Worm (Caenorhabditis elegans) whole organism, L4 larva: Measurements from ENCODE around the gene sru-35.

Experiments used
- F26F4.8 ChIP-seq: fragments of 200-800 bp; sonication (Bioruptor generic); conservative IDR thresholded peaks from 2 replicates; pipeline ENCODE4 v1.3.6; 2022; ENCODE audit warnings: missing genetic modification characterization, missing compliant biosample characterization
- F37D6.2 ChIP-seq: sonication (generic microtip); optimal IDR thresholded peaks from 2 replicates; lab custom pipeline; 2016; ENCODE audit warnings: mild to moderate bottlenecking, missing genetic modification characterization, missing compliant biosample characterization
- T26A8.4 ChIP-seq: fragments of 200-800 bp; sonication (Bioruptor generic); IDR thresholded peaks from 2 replicates; pipeline ENCODE4 v1.3.6; 2022; ENCODE audit warnings: missing genetic modification characterization, missing compliant biosample characterization
- Y105C5A.15 ChIP-seq: fragments of 200-800 bp; sonication (Bioruptor generic); IDR thresholded peaks from 2 replicates; pipeline ENCODE4 v1.3.6; 2022; ENCODE audit warnings: missing genetic modification characterization, missing compliant biosample characterization
- Y48G9A.11 ChIP-seq: fragments of 200-800 bp; sonication (Bioruptor generic); IDR thresholded peaks from 2 replicates; pipeline ENCODE4 v1.3.6; 2022; ENCODE audit warnings: missing genetic modification reagents, missing genetic modification characterization, missing compliant biosample characterization
- ama-1 ChIP-seq: fragments of 150-350 bp; optimal IDR thresholded peaks from 2 replicates; lab custom pipeline; 2014; ENCODE audit warnings: inconsistent platforms, mixed read lengths
- ceh-32 ChIP-seq: sonication (generic microtip); optimal IDR thresholded peaks from 2 replicates; lab custom pipeline; 2016; ENCODE audit warnings: mild to moderate bottlenecking, missing genetic modification characterization, missing compliant biosample characterization; ENCODE audit not compliant: poor library complexity
- ceh-44 ChIP-seq: fragments of 200-800 bp; sonication (Bioruptor generic); IDR thresholded peaks from 2 replicates; pipeline ENCODE4 v1.3.6; 2022; ENCODE audit warnings: missing genetic modification reagents, missing genetic modification characterization, missing compliant biosample characterization
- ceh-82 ChIP-seq: sonication (generic microtip); optimal IDR thresholded peaks from 2 replicates; lab custom pipeline; 2017; ENCODE audit warnings: missing biosample characterization, missing genetic modification characterization
- ces-1 ChIP-seq: fragments of 150-350 bp; sonication (generic microtip); optimal IDR thresholded peaks from 4 replicates; lab custom pipeline; 2014; ENCODE audit warnings: missing biosample characterization, missing genetic modification reagents, missing genetic modification characterization
- cey-2 ChIP-seq: sonication (generic microtip); optimal IDR thresholded peaks from 3 replicates; lab custom pipeline; 2017; ENCODE audit warnings: missing genetic modification characterization, mild to moderate bottlenecking, missing compliant biosample characterization, antibody characterized with exemption, borderline replicate concordance; ENCODE audit not compliant: insufficient read depth
- daf-16 ChIP-seq, 3 experiments: sonication (generic microtip); optimal IDR thresholded peaks; 2 replicates each; lab custom pipeline; 2016 to 2017; ENCODE audit warnings: missing genetic modification characterization in 3 of 3, missing genetic modification reagents in 3 of 3, mild to moderate bottlenecking in 2 of 3, missing compliant biosample characterization in 2 of 3, missing biosample characterization in 1 of 3, moderate library complexity in 1 of 3
- daf-8 ChIP-seq: fragments of 200-800 bp; sonication (Bioruptor generic); IDR thresholded peaks from 2 replicates; pipeline ENCODE4 v1.3.6; 2022; ENCODE audit warnings: missing genetic modification characterization, missing compliant biosample characterization
- dmd-8 ChIP-seq: fragments of 200-800 bp; sonication (Bioruptor generic); IDR thresholded peaks from 2 replicates; pipeline ENCODE4 v1.3.6; 2022; ENCODE audit warnings: missing genetic modification characterization, missing compliant biosample characterization
- duxl-1 ChIP-seq: sonication (generic microtip); optimal IDR thresholded peaks from 2 replicates; lab custom pipeline; 2016; ENCODE audit warnings: mild to moderate bottlenecking, missing genetic modification characterization, moderate library complexity, missing compliant biosample characterization; ENCODE audit not compliant: poor library complexity
- dve-1 ChIP-seq: sonication (generic microtip); optimal IDR thresholded peaks from 2 replicates; lab custom pipeline; 2017; ENCODE audit warnings: antibody characterized with exemption, mild to moderate bottlenecking, missing genetic modification characterization, missing compliant biosample characterization; ENCODE audit not compliant: insufficient read depth
- egl-27 ChIP-seq: sonication (generic microtip); optimal IDR thresholded peaks from 3 replicates; lab custom pipeline; 2017; ENCODE audit warnings: missing biosample characterization, missing genetic modification reagents, missing genetic modification characterization
- egl-43 ChIP-seq: fragments of 200-800 bp; sonication (Bioruptor generic); IDR thresholded peaks from 2 replicates; pipeline ENCODE4 v1.3.6; 2022; ENCODE audit warnings: missing genetic modification reagents, missing genetic modification characterization, missing compliant biosample characterization
- fkh-10 ChIP-seq: fragments of 150-350 bp; optimal IDR thresholded peaks from 2 replicates; lab custom pipeline; 2014; ENCODE audit warnings: missing biosample characterization, missing genetic modification reagents, missing genetic modification characterization
- hlh-11 ChIP-seq: fragments of 200-800 bp; sonication (Bioruptor generic); optimal IDR thresholded peaks from 2 replicates; lab custom pipeline; 2018; ENCODE audit warnings: mild to moderate bottlenecking, missing genetic modification characterization, missing compliant biosample characterization
- hlh-30 ChIP-seq: sonication (generic microtip); optimal IDR thresholded peaks from 2 replicates; lab custom pipeline; 2017; ENCODE audit warnings: antibody characterized with exemption, mild to moderate bottlenecking, missing genetic modification characterization, missing compliant biosample characterization; ENCODE audit not compliant: insufficient read depth
- jun-1 ChIP-seq: fragments of 150-350 bp; optimal IDR thresholded peaks from 2 replicates; lab custom pipeline; 2014; ENCODE audit warnings: missing biosample characterization, missing genetic modification reagents, missing genetic modification characterization
- lim-7 ChIP-seq: fragments of 200-800 bp; sonication (Bioruptor generic); IDR thresholded peaks from 2 replicates; pipeline ENCODE4 v1.3.6; 2022; ENCODE audit warnings: missing genetic modification characterization, missing compliant biosample characterization
- lin-1 ChIP-seq: fragments of 200-800 bp; sonication (Bioruptor generic); IDR thresholded peaks from 2 replicates; pipeline ENCODE4 v1.3.6; 2022; ENCODE audit warnings: missing genetic modification reagents, missing genetic modification characterization, missing compliant biosample characterization
- lin-29 ChIP-seq: fragments of 200-800 bp; sonication (Bioruptor generic); IDR thresholded peaks from 2 replicates; pipeline ENCODE4 v1.3.6; 2022; ENCODE audit warnings: missing genetic modification reagents, missing genetic modification characterization, missing compliant biosample characterization
- lsy-2 ChIP-seq, 2 experiments: fragments of 150-350 bp in 1 of 2; sonication (generic microtip) in 1 of 2; optimal IDR thresholded peaks; 2 replicates each; lab custom pipeline; 2014 to 2017; ENCODE audit warnings: missing biosample characterization in 2 of 2, missing genetic modification characterization in 2 of 2
- mep-1 ChIP-seq: fragments of 150-350 bp; sonication (generic microtip); optimal IDR thresholded peaks from 3 replicates; lab custom pipeline; 2014; ENCODE audit warnings: missing biosample characterization, missing genetic modification characterization
- mes-2 ChIP-seq: sonication (generic microtip); optimal IDR thresholded peaks from 2 replicates; lab custom pipeline; 2016; ENCODE audit warnings: missing genotype, mild to moderate bottlenecking, missing genetic modification characterization, missing compliant biosample characterization; ENCODE audit not compliant: poor library complexity, severe bottlenecking
- mxl-2 ChIP-seq: fragments of 200-800 bp; sonication (Bioruptor generic); conservative IDR thresholded peaks from 2 replicates; pipeline ENCODE4 v1.3.6; 2022; ENCODE audit warnings: missing genetic modification reagents, missing genetic modification characterization, missing compliant biosample characterization
- mxl-3 ChIP-seq: fragments of 200-800 bp; sonication (Bioruptor generic); optimal IDR thresholded peaks from 2 replicates; lab custom pipeline; 2018; ENCODE audit warnings: mild to moderate bottlenecking, missing genetic modification characterization, missing compliant biosample characterization
- nhr-102 ChIP-seq: sonication (generic microtip); optimal IDR thresholded peaks from 2 replicates; lab custom pipeline; 2016; ENCODE audit warnings: mild to moderate bottlenecking, missing genetic modification characterization, moderate library complexity, missing compliant biosample characterization
- nhr-11 ChIP-seq: fragments of 150-350 bp; optimal IDR thresholded peaks from 2 replicates; lab custom pipeline; 2014; ENCODE audit warnings: missing biosample characterization, missing genetic modification characterization
- nhr-25 ChIP-seq: sonication (generic microtip); optimal IDR thresholded peaks from 2 replicates; lab custom pipeline; 2017; ENCODE audit warnings: missing genetic modification characterization, mild to moderate bottlenecking, missing compliant biosample characterization, antibody characterized with exemption, moderate library complexity, borderline replicate concordance; ENCODE audit not compliant: insufficient read depth
- nhr-41 ChIP-seq: fragments of 200-800 bp; sonication (Bioruptor generic); IDR thresholded peaks from 2 replicates; pipeline ENCODE4 v1.3.6; 2022; ENCODE audit warnings: missing genetic modification reagents, missing genetic modification characterization, missing compliant biosample characterization
- nhr-42 ChIP-seq: fragments of 200-800 bp; sonication (Bioruptor generic); IDR thresholded peaks from 2 replicates; pipeline ENCODE4 v1.3.6; 2022; ENCODE audit warnings: missing genetic modification characterization, missing compliant biosample characterization
- nhr-48 ChIP-seq: sonication (generic microtip); optimal IDR thresholded peaks from 2 replicates; lab custom pipeline; 2016; ENCODE audit warnings: mild to moderate bottlenecking, missing genetic modification characterization, missing compliant biosample characterization
- nhr-6 ChIP-seq: fragments of 150-350 bp; optimal IDR thresholded peaks from 2 replicates; lab custom pipeline; 2014; ENCODE audit warnings: missing biosample characterization, missing genetic modification characterization
- pha-4 ChIP-seq, 2 experiments: fragments of 150-350 bp in 1 of 2; fragments of 200-800 bp in 1 of 2; sonication (Bioruptor generic) in 1 of 2; IDR thresholded peaks in 1 of 2; optimal IDR thresholded peaks in 1 of 2; 2 replicates each; pipeline versions ENCODE4 v1.3.6 to Lab custom; 2014 to 2022; ENCODE audit warnings: missing genetic modification characterization in 2 of 2, missing genetic modification reagents in 2 of 2, missing biosample characterization in 1 of 2, missing compliant biosample characterization in 1 of 2
- pqm-1 ChIP-seq: sonication (generic microtip); optimal IDR thresholded peaks from 2 replicates; lab custom pipeline; 2017; ENCODE audit warnings: missing biosample characterization, missing genetic modification characterization
- set-16 ChIP-seq: fragments of 200-800 bp; sonication (Bioruptor generic); IDR thresholded peaks from 2 replicates; pipeline ENCODE4 v1.3.6; 2022; ENCODE audit warnings: missing genetic modification reagents, missing genetic modification characterization, missing compliant biosample characterization
- spr-1 ChIP-seq: sonication (generic microtip); optimal IDR thresholded peaks from 2 replicates; lab custom pipeline; 2016; ENCODE audit warnings: mild to moderate bottlenecking, missing genetic modification characterization, missing compliant biosample characterization
- spr-3 ChIP-seq: fragments of 200-800 bp; sonication (Bioruptor generic); optimal IDR thresholded peaks from 2 replicates; lab custom pipeline; 2018; ENCODE audit warnings: mild to moderate bottlenecking, missing genetic modification characterization, missing compliant biosample characterization
- unc-130 ChIP-seq: sonication (generic microtip); optimal IDR thresholded peaks from 2 replicates; lab custom pipeline; 2016; ENCODE audit warnings: missing genetic modification reagents, missing genetic modification characterization, missing compliant biosample characterization
- unc-62 ChIP-seq, 3 experiments: fragments of 150-350 bp in 1 of 3; sonication (generic microtip); optimal IDR thresholded peaks in 2 of 3; peaks in 1 of 3; 1 replicate in 1 of 3; 2 replicates in 2 of 3; lab custom pipeline; 2014 to 2017; ENCODE audit warnings: missing biosample characterization in 3 of 3, missing genetic modification characterization in 3 of 3, missing genetic modification reagents in 3 of 3, missing genotype in 1 of 3
- zip-11 ChIP-seq: fragments of 200-800 bp; sonication (Bioruptor generic); IDR thresholded peaks from 2 replicates; pipeline ENCODE4 v1.3.6; 2022; ENCODE audit warnings: missing genetic modification characterization, missing compliant biosample characterization

Gene sru-35

ce11 chrIV:8794895-8795665, 5.0 kb upstream of the sru-35 start (continued):
- TF ChIP-seq nhr-6 (tag; lab: Kevin White, UChicago) (peak; percentile 51), daf-8 (GFP tag; lab: Robert Waterston, UW) (no peak), nhr-11 (tag; lab: Kevin White, UChicago) (peak; percentile 84), lim-7 (GFP tag; lab: Robert Waterston, UW) (no peak), F26F4.8 (GFP tag; lab: Robert Waterston, UW) (no peak), lin-29 (GFP tag; lab: Robert Waterston, UW) (peak; percentile 37; the same call in 1 of the 2 replicates), jun-1 (tag; lab: Kevin White, UChicago) (peak; percentile 52), lsy-2 (tag; optimal IDR thresholded peaks at IDR 0.05; lab: Kevin White, UChicago) (peak; percentile 70 to 78), hlh-11 (tag; lab: Kevin White, UChicago) (peak; percentile 99), set-16 (GFP tag; lab: Robert Waterston, UW) (peak; percentile 100), pqm-1 (peak; percentile 68), unc-130 (no peak), mep-1 (tag; lab: Kevin White, UChicago) (peak; percentile 96), Y105C5A.15 (GFP tag; lab: Robert Waterston, UW) (no peak), ceh-82 (tag; lab: Kevin White, UChicago) (no peak), F37D6.2 (tag; lab: Kevin White, UChicago) (peak; percentile 72), hlh-30 (tag; lab: Kevin White, UChicago) (peak; percentile 96), unc-62 (GFP tag; optimal IDR thresholded peaks at IDR 0.05 in 1 of 2; lab: Kevin White, UChicago) (peak in 1 of 2 experiments; percentile 98), unc-62 (tag; optimal IDR thresholded peaks at IDR 0.05; lab: Kevin White, UChicago) (peak; percentile 95), lin-1 (peak; percentile 50; the same call in 1 of the 2 replicates), spr-1 (peak; percentile 53), nhr-41 (GFP tag; lab: Robert Waterston, UW) (peak; percentile 86; the same call in 1 of the 2 replicates), fkh-10 (GFP tag; lab: Kevin White, UChicago) (peak; percentile 23), Y48G9A.11 (GFP tag; lab: Robert Waterston, UW) (no peak), ama-1 (lab: Kevin White, UChicago) (peak; percentile 3), egl-27 (tag; lab: Kevin White, UChicago) (no peak), pha-4 (GFP tag; IDR thresholded peaks at IDR 0.05; lab: Robert Waterston, UW) (peak; percentile 79; the same call in 1 of the 2 replicates), pha-4 (tag; optimal IDR thresholded peaks at IDR 0.05; lab: Kevin White, UChicago) (no peak), nhr-102 (tag; lab: Kevin White, UChicago) (peak; percentile 66), mxl-3 (GFP tag; lab: Kevin White, UChicago) (peak; percentile 93), ceh-32 (tag; lab: Kevin White, UChicago) (peak; percentile 15), dve-1 (tag; lab: Kevin White, UChicago) (peak; percentile 90), zip-11 (no peak), nhr-25 (peak; percentile 85), nhr-48 (tag; lab: Kevin White, UChicago) (peak; percentile 83), daf-16 (GFP tag; optimal IDR thresholded peaks at IDR 0.05; lab: Kevin White, UChicago) (peak; percentile 51 to 71), daf-16 (tag; optimal IDR thresholded peaks at IDR 0.05; lab: Kevin White, UChicago) (peak; percentile 62), egl-43 (peak; percentile 82), spr-3 (GFP tag; lab: Kevin White, UChicago) (peak; percentile 68), mxl-2 (GFP tag; lab: Robert Waterston, UW) (no peak), nhr-42 (GFP tag; lab: Robert Waterston, UW) (peak; percentile 35; the same call in 1 of the 2 replicates), ces-1 (GFP tag; lab: Kevin White, UChicago) (peak; percentile 1), cey-2 (peak; percentile 93), mes-2 (tag; lab: Kevin White, UChicago) (peak; percentile 57), dmd-8 (GFP tag; lab: Robert Waterston, UW) (no peak), duxl-1 (tag; lab: Kevin White, UChicago) (peak; percentile 2), ceh-44 (0 out of 2 replicates have a peak, but pooled peaks have one; percentile 31), T26A8.4 (GFP tag; lab: Robert Waterston, UW) (peak; percentile 68; the same call in 1 of the 2 replicates)
